Fruit fly (Drosophila melanogaster): ENCODE results near the gene CG2006.

The CG2006 gene

dm6 chr3R:29496315-29496714, 7.0 kb downstream of the CG2006 start:
- no peak for TF ChIP-seq noc (tag; optimal IDR thresholded peaks at IDR 0.05)

- no peak for TF ChIP-seq noc (tag; optimal IDR thresholded peaks at IDR 0.05)
Measured at dm6 chr3R:29502978-29503377, 13.7 kb downstream of the CG2006 start.

DNA sequence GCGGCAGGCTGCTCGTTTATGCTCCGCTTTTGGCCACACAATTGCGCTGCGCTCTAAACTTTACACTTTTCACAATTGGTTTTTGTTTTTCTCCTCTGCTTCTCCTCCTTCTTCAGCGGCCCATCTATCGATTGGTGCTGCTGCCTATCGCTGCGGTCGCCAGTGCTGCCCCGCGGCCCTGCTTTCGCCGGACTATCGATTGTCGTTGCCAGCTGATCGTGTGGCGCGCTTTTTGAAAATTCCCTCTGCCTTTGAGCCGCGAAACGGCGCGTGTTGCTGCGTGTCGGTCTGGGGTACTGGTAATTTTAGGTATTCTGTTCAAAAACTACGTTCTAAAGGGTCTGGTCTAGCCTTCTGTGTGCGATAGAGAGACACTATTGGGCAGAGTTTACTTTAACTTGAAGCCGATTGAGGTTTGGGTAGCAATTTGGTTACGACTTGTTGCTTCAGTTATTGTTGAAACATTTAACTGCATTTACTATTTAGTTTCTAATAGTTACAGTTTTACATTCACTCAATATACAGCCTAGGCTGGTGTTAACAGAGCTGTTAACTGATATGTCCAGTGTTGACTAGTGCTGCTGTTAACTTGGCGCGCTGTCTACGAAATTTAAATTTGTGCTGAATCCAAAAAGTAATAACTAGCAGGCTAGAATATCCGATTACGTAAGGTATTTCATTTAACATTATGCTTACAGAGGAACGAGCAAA, 14.3 kb downstream of the CG2006 start, which contains the start of gene Trc8:
TSS of gene Trc8 (minus strand) at position 392 of the 711 bp plus-strand sequence.
- TF ChIP-seq noc (tag; optimal IDR thresholded peaks at IDR 0.05): no peak

DNA sequence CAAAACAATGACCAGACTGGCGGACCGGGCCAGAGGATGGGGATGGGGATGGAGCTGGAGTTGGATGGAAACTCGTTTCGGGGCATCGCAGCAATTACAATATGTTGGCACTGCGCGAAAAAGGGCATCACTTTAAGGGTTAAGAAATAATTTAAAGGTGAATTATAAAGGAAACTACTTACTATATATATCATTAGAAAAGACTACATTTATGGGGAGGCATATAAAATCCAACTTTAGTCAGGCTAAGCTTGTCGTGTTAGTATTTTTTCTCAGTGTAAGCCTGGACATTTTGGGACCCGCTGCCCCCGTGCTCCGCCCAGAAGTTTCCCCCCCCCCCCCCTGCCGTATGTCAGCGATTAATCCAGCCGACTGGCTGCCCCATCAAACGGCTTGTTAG, 17.3 kb downstream of the CG2006 start:
- no peak for TF ChIP-seq noc (tag; optimal IDR thresholded peaks at IDR 0.05)

dm6 chr3R:29508551-29509266, 19.4 kb downstream of the CG2006 start:
- no peak for TF ChIP-seq noc (tag; optimal IDR thresholded peaks at IDR 0.05)

DNA sequence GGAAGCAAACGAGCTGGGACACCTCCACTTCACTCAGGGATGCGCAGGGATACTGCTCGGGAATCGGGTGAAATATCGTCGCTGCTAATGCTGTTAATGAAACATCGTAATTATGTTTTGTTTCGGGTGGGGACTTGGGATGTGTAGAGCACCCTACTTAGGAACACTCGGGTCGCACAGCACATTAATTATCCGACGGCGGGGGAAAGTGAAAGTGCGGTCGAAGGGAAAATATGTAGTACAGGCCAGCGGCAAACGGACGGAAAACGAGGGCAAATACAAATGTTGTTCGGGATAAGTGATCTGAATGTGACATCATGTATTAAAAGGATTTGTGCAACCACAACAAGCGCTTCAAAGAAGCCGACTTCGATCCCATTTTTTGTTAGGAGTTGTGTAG, 22.2 kb downstream of the CG2006 start:
- TF ChIP-seq noc (tag; optimal IDR thresholded peaks at IDR 0.05): no peak

dm6 chr3R:29512306-29513044, 23.2 kb downstream of the CG2006 start:
- no peak for TF ChIP-seq noc (tag; optimal IDR thresholded peaks at IDR 0.05)

DNA sequence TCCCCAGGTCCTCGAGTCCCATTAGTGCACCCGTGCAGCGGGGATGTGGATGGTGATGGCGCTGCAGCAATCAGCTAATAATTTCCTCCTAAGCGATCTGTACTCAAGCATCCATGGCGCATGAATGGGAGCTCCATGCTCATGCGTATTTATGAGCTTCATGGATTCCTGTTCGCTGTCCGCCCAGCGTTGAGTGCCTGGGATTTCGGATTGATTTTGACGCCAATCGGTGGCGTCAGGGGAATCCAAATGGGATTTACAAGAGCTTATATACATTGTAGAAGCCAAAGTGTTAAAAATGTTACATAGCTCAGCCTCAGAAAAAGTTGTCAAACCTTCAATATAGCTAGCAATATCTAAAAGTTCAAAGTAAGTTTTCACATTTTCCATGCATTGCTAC, 26.1 kb downstream of the CG2006 start, which contains the start of gene ND-20L:
TSS of gene ND-20L (plus strand) at position 301 of the 400 bp plus-strand sequence.
- TF ChIP-seq noc (tag; optimal IDR thresholded peaks at IDR 0.05): no peak

dm6 chr3R:29516766-29517165, 27.5 kb downstream of the CG2006 start:
- no peak for TF ChIP-seq noc (tag; optimal IDR thresholded peaks at IDR 0.05)

- no peak for TF ChIP-seq noc (tag; optimal IDR thresholded peaks at IDR 0.05)
Measured at dm6 chr3R:29517923-29518322, 28.7 kb downstream of the CG2006 start.

- no peak for TF ChIP-seq noc (tag; optimal IDR thresholded peaks at IDR 0.05)
Measured at dm6 chr3R:29518498-29518897, 29.2 kb downstream of the CG2006 start.

- no peak for TF ChIP-seq noc (tag; optimal IDR thresholded peaks at IDR 0.05)
Measured at dm6 chr3R:29519332-29519731, 30.1 kb downstream of the CG2006 start.

DNA sequence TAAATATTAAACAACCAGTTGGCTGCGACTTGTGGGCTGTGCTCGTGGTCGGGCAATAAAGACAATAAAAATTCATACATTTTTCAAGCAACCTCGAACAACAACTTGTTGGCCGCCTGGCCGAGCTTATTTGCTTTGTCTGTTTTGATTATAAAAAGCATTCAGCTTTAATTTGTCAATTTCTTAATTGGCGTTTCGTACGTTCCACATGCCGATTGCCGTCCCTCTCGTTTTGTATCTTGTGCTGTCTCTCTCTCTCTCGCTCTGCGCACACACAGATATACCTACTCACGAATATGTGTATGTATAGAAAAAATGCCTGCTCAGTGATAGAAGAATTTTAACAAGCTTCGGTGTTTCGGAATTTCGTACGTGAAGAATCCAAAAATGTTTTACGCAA, 30.9 kb downstream of the CG2006 start:
- TF ChIP-seq noc (tag; optimal IDR thresholded peaks at IDR 0.05): no peak

DNA sequence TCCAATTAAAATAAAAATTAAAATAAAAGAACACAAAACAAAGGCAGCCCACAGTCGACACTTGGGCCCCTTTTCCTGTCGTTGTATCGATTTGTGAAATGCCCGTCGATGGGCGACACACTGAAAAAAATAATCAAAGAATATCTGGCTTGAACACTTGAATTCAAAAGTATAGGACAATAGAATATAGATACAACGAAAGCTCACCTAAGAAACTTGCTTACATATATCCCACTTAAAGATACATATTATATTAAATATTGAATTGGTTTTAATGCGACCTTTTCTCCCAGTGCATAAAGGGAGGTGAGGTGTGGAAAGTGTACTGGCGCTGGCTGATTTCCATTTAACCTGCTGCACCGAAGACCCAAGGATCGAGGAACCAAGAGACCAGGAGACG, 32.9 kb downstream of the CG2006 start:
- TF ChIP-seq noc (tag; optimal IDR thresholded peaks at IDR 0.05): no peak

dm6 chr3R:29523978-29524775, 34.9 kb downstream of the CG2006 start:
- no peak for TF ChIP-seq noc (tag; optimal IDR thresholded peaks at IDR 0.05)

- TF ChIP-seq noc (tag; optimal IDR thresholded peaks at IDR 0.05): no peak
Measured at dm6 chr3R:29526565-29526964, 37.3 kb downstream of the CG2006 start.
